Worm (Caenorhabditis elegans): ENCODE measurements around the gene C06G4.6.
"Not testable (repeated sequence)": the region's sequence is repeated elsewhere in the genome, so short reads cannot be mapped to it uniquely, and the experiment has no call there.

C06G4.6 gene

DNA sequence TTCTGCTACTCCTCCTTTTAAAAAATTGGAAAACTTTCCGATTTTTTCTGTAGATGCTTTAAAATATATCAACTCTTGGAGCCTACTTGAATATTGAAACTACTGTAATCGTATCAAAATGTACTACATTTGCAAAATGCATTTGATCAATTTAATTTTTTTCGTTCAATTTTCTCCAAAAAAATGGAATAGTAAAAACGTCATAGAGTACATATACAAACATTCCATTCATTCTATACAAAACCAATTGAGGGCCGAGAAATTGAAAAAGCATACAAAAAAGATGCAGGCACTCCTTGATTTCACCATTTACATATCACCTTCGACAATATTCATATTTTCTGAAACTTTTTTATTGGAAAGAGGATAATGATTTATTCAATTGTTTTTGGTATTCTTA is at the start of gene C06G4.6:
Gene C06G4.6 (plus strand): TSS at position 301 of the 400 bp plus-strand sequence.
- no peak for TF ChIP-seq sma-9 (GFP tag; optimal IDR thresholded peaks at IDR 0.05)
- TF ChIP-seq sma-9 (tag; optimal IDR thresholded peaks at IDR 0.05): no peak
- TF ChIP-seq nhr-11 (tag; optimal IDR thresholded peaks at IDR 0.05): no peak
- no peak for TF ChIP-seq ama-1 (optimal IDR thresholded peaks at IDR 0.05)
- TF ChIP-seq crh-2 (tag; optimal IDR thresholded peaks at IDR 0.05): no peak
- no peak for TF ChIP-seq ceh-16 (tag; optimal IDR thresholded peaks at IDR 0.05)
- TF ChIP-seq aly-2 (tag; optimal IDR thresholded peaks at IDR 0.05): no peak
- TF ChIP-seq dmd-4 (tag; optimal IDR thresholded peaks at IDR 0.05): no peak
- no peak for TF ChIP-seq R02D3.7 (tag; optimal IDR thresholded peaks at IDR 0.05)

ce11 chrIII:7956965-7957364 is 47.2 kb upstream of the C06G4.6 start, which contains the start of gene C29E4.9:
C29E4.9 (minus strand) TSS chrIII:7957065.
- TF ChIP-seq sma-3 (GFP tag; optimal IDR thresholded peaks at IDR 0.05): no peak
- TF ChIP-seq nhr-23 (tag; optimal IDR thresholded peaks at IDR 0.05): no peak
- no peak for TF ChIP-seq mbf-1 (tag; optimal IDR thresholded peaks at IDR 0.05)
- TF ChIP-seq zag-1 (tag; optimal IDR thresholded peaks at IDR 0.05): no peak
- no peak for TF ChIP-seq ztf-4 (tag; optimal IDR thresholded peaks at IDR 0.05)
- no peak for TF ChIP-seq mab-5 (tag; optimal IDR thresholded peaks at IDR 0.05)

DNA sequence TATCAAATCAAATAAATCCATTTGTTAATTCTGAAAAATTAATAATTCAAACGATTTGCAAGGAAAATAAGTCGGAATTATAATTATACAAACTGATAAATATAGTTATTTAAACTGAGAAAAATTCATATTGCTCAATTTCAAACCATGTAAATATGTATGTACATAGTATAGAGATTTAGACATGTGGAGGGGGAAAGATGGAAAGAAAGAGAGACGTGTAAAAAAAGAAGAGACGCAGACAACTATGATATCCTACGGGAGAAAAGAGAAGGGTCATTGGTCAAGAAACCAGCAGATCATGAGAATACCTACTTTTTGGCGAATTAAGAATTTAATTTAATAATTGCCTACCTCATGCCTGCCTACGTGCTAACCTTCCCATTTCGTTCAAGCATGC is 46.1 kb upstream of the C06G4.6 start, which contains the start of gene C29E4.11:
Gene C29E4.11 (minus strand): TSS at position 30 of the 400 bp plus-strand sequence.
- TF ChIP-seq unc-55 (GFP tag; optimal IDR thresholded peaks at IDR 0.05) (peak; percentile 40), C34F6.9 (tag; optimal IDR thresholded peaks at IDR 0.05) (peak; percentile 74), alr-1 (tag; optimal IDR thresholded peaks at IDR 0.05) (no peak), Y55F3AM.14 (GFP tag; optimal IDR thresholded peaks at IDR 0.05) (no peak), nhr-25 (tag; optimal IDR thresholded peaks at IDR 0.05) (no peak), ama-1 (optimal IDR thresholded peaks at IDR 0.05) (no peak), lsy-2 (tag; optimal IDR thresholded peaks at IDR 0.05) (peak in 1 of 2 experiments; percentile 40), egl-27 (tag; optimal IDR thresholded peaks at IDR 0.05) (no peak), lin-11 (tag; optimal IDR thresholded peaks at IDR 0.05) (no peak)

- TF ChIP-seq ztf-1 (GFP tag; conservative IDR thresholded peaks at IDR 0.05); mab-5 (tag; optimal IDR thresholded peaks at IDR 0.05); ceh-82 (tag; optimal IDR thresholded peaks at IDR 0.05): not testable (repeated sequence)
These were observed 45.1 kb upstream of the C06G4.6 start, which contains the start of gene F54H12.10 for ce11 chrIII:7958922-7959609. F54H12.10 (minus strand) TSS chrIII:7958972.

DNA sequence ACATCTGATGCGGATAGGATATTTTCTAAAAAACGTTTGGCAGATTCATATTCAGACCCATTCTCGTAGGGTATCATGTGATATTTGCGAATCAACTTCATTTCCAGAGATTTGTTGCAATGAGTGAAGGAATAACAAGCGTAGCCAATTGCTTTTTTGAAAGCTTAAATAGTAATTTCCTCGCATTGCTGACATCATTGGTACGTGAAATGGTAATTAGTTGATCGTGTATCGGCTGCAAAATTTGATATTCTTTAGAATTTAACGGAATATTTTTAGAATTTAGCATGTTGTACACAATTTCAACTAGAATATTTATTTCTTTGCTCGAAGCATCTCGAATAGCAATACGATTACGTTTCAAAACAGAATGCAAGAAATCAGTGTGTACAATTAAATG is 41.5 kb upstream of the C06G4.6 start, which contains the start of gene F54H12.4:
Gene F54H12.4 (minus strand): TSS at position 101 of the 400 bp plus-strand sequence.
- not testable (repeated sequence) for TF ChIP-seq ceh-82, skn-1, aly-2 (tag; optimal IDR thresholded peaks at IDR 0.05)

DNA sequence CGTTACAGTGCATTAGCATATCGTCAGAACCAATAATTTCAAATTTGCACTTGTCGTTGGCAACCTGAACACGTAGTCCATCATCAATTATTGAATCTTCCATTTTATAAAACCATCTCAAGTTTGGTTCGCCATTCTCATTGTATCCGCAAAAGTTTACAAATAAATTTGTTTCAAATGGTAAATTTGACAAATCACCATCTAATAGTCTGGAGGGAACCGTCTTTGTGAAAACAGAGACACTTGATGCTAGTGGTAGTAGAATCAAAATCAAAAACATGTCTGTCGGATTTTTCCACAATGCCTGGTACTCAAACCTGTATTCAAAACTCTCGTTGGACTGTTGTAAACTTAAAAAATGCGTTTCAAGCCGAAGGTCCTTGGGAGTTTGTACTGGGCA is 39.9 kb upstream of the C06G4.6 start, which contains the start of gene F54H12.2:
Gene F54H12.2 (plus strand): TSS at position 301 of the 400 bp plus-strand sequence.
- TF ChIP-seq lin-11, nhr-10, fos-1 (tag; optimal IDR thresholded peaks at IDR 0.05): not testable (repeated sequence)

DNA sequence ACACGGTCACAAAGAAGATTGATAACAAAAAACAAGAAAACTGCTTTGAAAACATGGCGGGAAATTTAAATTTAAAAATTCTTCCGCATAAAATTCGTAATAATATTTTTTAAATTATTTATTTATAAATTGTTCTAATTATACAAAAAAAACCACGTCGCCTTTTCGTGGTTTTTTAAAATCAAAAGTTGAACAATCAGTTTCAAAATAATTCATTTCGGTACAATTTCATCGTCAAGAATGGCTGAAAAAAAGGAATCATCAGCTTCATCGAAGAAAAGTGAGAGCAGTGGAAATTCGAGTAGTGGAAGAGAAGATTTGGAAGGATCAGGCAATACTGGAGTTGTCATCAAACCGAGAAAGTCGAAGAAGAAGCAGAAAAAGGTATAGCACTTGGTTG is 35.1 kb upstream of the C06G4.6 start, which contains the start of the genes F54H12.8 and F54H12.7:
Gene F54H12.8 (minus strand): TSS at position 101 of the 400 bp plus-strand sequence.
Gene F54H12.7 (plus strand): TSS at position 229 of the 400 bp plus-strand sequence.
- no peak for TF ChIP-seq unc-62 (GFP tag; optimal IDR thresholded peaks at IDR 0.05)
